Worm (Caenorhabditis elegans): Measurements from ENCODE around the gene sri-29.

Gene sri-29

DNA sequence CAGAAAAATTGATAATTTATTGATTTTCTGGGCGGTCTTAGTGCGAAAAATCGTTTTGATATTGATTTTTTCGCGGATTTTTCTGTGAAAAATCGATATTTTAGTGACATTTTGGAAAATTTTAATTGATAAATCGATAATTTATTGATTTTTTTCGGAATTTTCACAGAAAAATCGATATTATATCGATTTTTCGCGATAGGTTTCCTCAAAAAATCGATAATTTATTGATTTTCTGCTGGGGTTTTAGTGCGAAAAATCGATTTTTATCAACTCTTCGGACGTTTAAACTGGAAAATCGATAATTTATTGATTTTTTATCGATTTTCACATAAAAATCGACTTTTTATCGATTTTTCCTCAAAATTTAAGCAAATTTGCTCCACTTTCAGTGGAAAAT, 23.3 kb downstream of the sri-29 start:
- TF ChIP-seq F10E7.11 (tag; optimal IDR thresholded peaks at IDR 0.05) (no peak), attf-3 (GFP tag; conservative IDR thresholded peaks at IDR 0.05) (no peak), F57A8.1 (GFP tag; optimal IDR thresholded peaks at IDR 0.05) (no peak), efl-1 (GFP tag; optimal IDR thresholded peaks at IDR 0.05) (no peak), him-1 (tag; optimal IDR thresholded peaks at IDR 0.05) (no peak), somi-1 (GFP tag; optimal IDR thresholded peaks at IDR 0.05) (no peak), T07F8.4 (tag; optimal IDR thresholded peaks at IDR 0.05) (no peak), ZK185.1 (tag; optimal IDR thresholded peaks at IDR 0.05; ENCODE audit: poor library complexity, severe bottlenecking) (no peak), attf-5 (GFP tag; optimal IDR thresholded peaks at IDR 0.05) (no peak), ama-1 (optimal IDR thresholded peaks at IDR 0.05) (no peak), ama-1 (GFP tag; optimal IDR thresholded peaks at IDR 0.05) (no peak), Y53G8AR.9 (GFP tag; conservative IDR thresholded peaks at IDR 0.05) (no peak), hmg-20 (GFP tag; IDR thresholded peaks at IDR 0.05) (no peak), atf-7 (tag; optimal IDR thresholded peaks at IDR 0.05) (no peak), cebp-1 (GFP tag; IDR thresholded peaks at IDR 0.05) (no peak), cebp-1 (tag; optimal IDR thresholded peaks at IDR 0.05) (no peak), repo-1 (tag; optimal IDR thresholded peaks at IDR 0.05) (no peak), B0336.3 (GFP tag; IDR thresholded peaks at IDR 0.05) (no peak), let-607 (tag; optimal IDR thresholded peaks at IDR 0.05) (no peak)

DNA sequence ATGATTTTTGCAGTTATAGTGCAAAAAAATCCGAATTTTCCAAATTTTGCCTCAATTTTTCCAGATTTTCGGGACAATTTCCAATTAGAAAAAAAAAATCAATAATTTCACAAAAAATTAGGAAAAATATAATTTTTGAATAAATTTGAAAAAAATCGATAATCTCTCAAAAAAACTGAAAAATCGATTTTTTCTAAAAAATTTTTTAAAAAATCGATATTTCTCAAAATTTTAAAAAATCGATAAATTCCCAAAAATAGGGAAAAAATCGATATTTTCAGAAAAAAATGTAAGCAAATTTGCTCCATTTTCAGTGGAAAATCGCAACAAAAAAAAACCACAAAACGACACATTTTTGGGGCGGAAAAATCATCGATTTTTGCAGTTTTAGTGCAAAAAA, 23.8 kb downstream of the sri-29 start:
- no peak for TF ChIP-seq ceh-100 (GFP tag; IDR thresholded peaks at IDR 0.05)
- no peak for TF ChIP-seq ztf-3 (GFP tag; optimal IDR thresholded peaks at IDR 0.05)
- no peak for TF ChIP-seq snpc-3.4 (tag; optimal IDR thresholded peaks at IDR 0.05)
- TF ChIP-seq nfyb-1 (GFP tag; IDR thresholded peaks at IDR 0.05) = no peak
- TF ChIP-seq hrde-1 (tag; optimal IDR thresholded peaks at IDR 0.05; ENCODE audit: borderline replicate concordance) = no peak
- no peak for TF ChIP-seq ceh-40 (GFP tag; IDR thresholded peaks at IDR 0.05)
- TF ChIP-seq F55B11.4 (tag; optimal IDR thresholded peaks at IDR 0.05; ENCODE audit: borderline replicate concordance, insufficient read depth) = no peak
- TF ChIP-seq F57A8.1 (GFP tag; optimal IDR thresholded peaks at IDR 0.05) = no peak
- TF ChIP-seq chd-7 (tag; optimal IDR thresholded peaks at IDR 0.05) = no peak
- TF ChIP-seq attf-5 (GFP tag; optimal IDR thresholded peaks at IDR 0.05) = no peak
- no peak for TF ChIP-seq somi-1 (GFP tag; optimal IDR thresholded peaks at IDR 0.05)
- no peak for TF ChIP-seq attf-3 (GFP tag; conservative IDR thresholded peaks at IDR 0.05)
- TF ChIP-seq lin-54 (GFP tag; optimal IDR thresholded peaks at IDR 0.05) = no peak

DNA sequence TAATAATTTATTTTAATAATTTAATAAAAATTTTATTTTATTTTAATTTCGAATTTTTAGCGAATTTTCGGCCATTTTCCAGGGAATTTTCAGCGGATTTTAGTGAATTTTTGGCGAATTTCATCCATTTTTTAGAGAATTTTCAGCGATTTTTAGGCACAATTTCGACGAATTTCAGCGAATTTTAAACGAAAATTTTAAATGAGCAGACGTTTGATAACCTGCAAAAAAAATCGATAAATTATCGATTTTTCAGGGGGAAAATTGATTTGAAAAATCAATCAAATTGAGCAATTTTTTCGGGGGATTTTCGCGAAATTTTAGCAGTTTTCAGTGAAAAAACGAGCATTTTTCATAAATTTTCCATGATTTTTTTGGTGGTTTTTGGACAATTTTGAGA, 24.5 kb downstream of the sri-29 start:
- no peak for TF ChIP-seq ceh-100 (GFP tag; IDR thresholded peaks at IDR 0.05)
- no peak for TF ChIP-seq hsf-1 (GFP tag; IDR thresholded peaks at IDR 0.05)
- no peak for TF ChIP-seq lin-40 (tag; optimal IDR thresholded peaks at IDR 0.05)
- no peak for TF ChIP-seq attf-3 (GFP tag; conservative IDR thresholded peaks at IDR 0.05)
- no peak for TF ChIP-seq ets-4 (GFP tag; optimal IDR thresholded peaks at IDR 0.05)
- no peak for TF ChIP-seq snpc-4 (GFP tag; optimal IDR thresholded peaks at IDR 0.05)
- TF ChIP-seq snpc-4 (tag; optimal IDR thresholded peaks at IDR 0.05) = no peak
- no peak for TF ChIP-seq aptf-2 (GFP tag; conservative IDR thresholded peaks at IDR 0.05)
- TF ChIP-seq cebp-1 (GFP tag; IDR thresholded peaks at IDR 0.05) = no peak
- no peak for TF ChIP-seq cebp-1 (tag; optimal IDR thresholded peaks at IDR 0.05)
- TF ChIP-seq madf-6 (GFP tag; IDR thresholded peaks at IDR 0.05) = no peak
- no peak for TF ChIP-seq F37B4.10 (GFP tag; IDR thresholded peaks at IDR 0.05)
- TF ChIP-seq nhr-179 (tag; optimal IDR thresholded peaks at IDR 0.05) = no peak
- TF ChIP-seq ceh-27 (GFP tag; optimal IDR thresholded peaks at IDR 0.05) = no peak
- TF ChIP-seq mel-28 (tag; optimal IDR thresholded peaks at IDR 0.05; ENCODE audit: borderline replicate concordance) = no peak
- no peak for TF ChIP-seq mxl-1 (tag; optimal IDR thresholded peaks at IDR 0.05)
- no peak for TF ChIP-seq chd-7 (tag; optimal IDR thresholded peaks at IDR 0.05)
- TF ChIP-seq Y79H2A.3 (GFP tag; conservative IDR thresholded peaks at IDR 0.05) = no peak
